Fruit fly (Drosophila melanogaster): Measurements from ENCODE around the gene dpr17.

Gene dpr17

DNA sequence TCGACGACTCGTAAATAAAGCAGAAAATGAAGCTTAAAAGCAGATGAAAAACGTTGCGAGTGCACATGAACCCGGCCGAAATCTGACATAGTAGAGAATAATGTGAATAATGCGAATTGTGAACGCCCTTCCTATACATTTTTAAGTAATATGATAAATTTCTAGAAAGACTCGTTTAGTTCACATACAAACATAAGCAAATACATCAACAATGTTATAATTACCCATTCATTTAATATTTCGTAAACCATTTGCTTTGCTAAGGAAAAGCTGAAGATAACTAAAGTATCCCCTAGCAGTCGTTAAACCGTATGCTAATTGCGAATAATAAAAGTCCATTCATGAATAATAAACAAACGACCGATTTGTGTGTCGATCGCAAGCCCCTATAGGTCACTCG, 11.1 kb upstream of the dpr17 start (continued):
- TF ChIP-seq row (GFP tag; IDR thresholded peaks at IDR 0.05): no peak; the same call in 2 of the 3 replicates
- peak; percentile 35 for TF ChIP-seq CoRest (tag; optimal IDR thresholded peaks at IDR 0.05)
- peak; percentile 15 for TF ChIP-seq gro (GFP tag; optimal IDR thresholded peaks at IDR 0.05)
- TF ChIP-seq chinmo (GFP tag; IDR thresholded peaks at IDR 0.05; ENCODE audit: partially characterized antibody): no peak
- TF ChIP-seq Dref (GFP tag; IDR thresholded peaks at IDR 0.05): no peak
- TF ChIP-seq inv (GFP tag; IDR thresholded peaks at IDR 0.05; ENCODE audit: partially characterized antibody): no peak
- TF ChIP-seq CG18262 (tag; optimal IDR thresholded peaks at IDR 0.05): no peak
- no peak for TF ChIP-seq CG4707 (GFP tag; optimal IDR thresholded peaks at IDR 0.05)
- peak; percentile 34 for TF ChIP-seq dmrt99B (tag; optimal IDR thresholded peaks at IDR 0.05)
- peak in 1 of 2 experiments; percentile 38 for TF ChIP-seq Hr78 (GFP tag; optimal IDR thresholded peaks at IDR 0.05)
- TF ChIP-seq eve (GFP tag; optimal IDR thresholded peaks at IDR 0.05): no peak
- TF ChIP-seq TFAM (GFP tag; optimal IDR thresholded peaks at IDR 0.05): no peak
- peak; percentile 42 for TF ChIP-seq sens (GFP tag)
- TF ChIP-seq slbo (GFP tag; IDR thresholded peaks at IDR 0.05): peak; percentile 41; the same call in 1 of the 2 replicates
- peak; percentile 12 for TF ChIP-seq CG4424 (GFP tag; optimal IDR thresholded peaks at IDR 0.05)
- no peak for TF ChIP-seq CG16779 (GFP tag; IDR thresholded peaks at IDR 0.05)
- no peak for TF ChIP-seq CG8478 (optimal IDR thresholded peaks at IDR 0.05)
- no peak for TF ChIP-seq Taf1 (GFP tag; IDR thresholded peaks at IDR 0.05)
- no peak for TF ChIP-seq NfI (GFP tag; optimal IDR thresholded peaks at IDR 0.05)

dm6 chr3R:12090549-12090948, 4.1 kb upstream of the dpr17 start, which contains the start of gene ATP8B:
Gene ATP8B, minus strand, starts transcription at chr3R:12090612.
- TF ChIP-seq Nf-YC (tag; optimal IDR thresholded peaks at IDR 0.05) (no peak), gro (GFP tag; optimal IDR thresholded peaks at IDR 0.05) (no peak), Dfd (GFP tag; optimal IDR thresholded peaks at IDR 0.05) (no peak), sens-2 (GFP tag; IDR thresholded peaks at IDR 0.05) (no peak), onecut (GFP tag; IDR thresholded peaks at IDR 0.05) (no peak), Jarid2 (GFP tag; optimal IDR thresholded peaks at IDR 0.05) (peak; percentile 70), Sox100B (GFP tag; optimal IDR thresholded peaks at IDR 0.05) (no peak), CG13123 (GFP tag; optimal IDR thresholded peaks at IDR 0.05) (no peak), Asciz (GFP tag; optimal IDR thresholded peaks at IDR 0.05) (no peak), CG6272 (GFP tag; IDR thresholded peaks at IDR 0.05) (no peak), caup (GFP tag; optimal IDR thresholded peaks at IDR 0.05; ENCODE audit: severe bottlenecking) (no peak), CG18764 (GFP tag; optimal IDR thresholded peaks at IDR 0.05) (no peak), Doc3 (GFP tag; IDR thresholded peaks at IDR 0.05; ENCODE audit: partially characterized antibody) (no peak), gce (GFP tag; IDR thresholded peaks at IDR 0.05) (no peak), sd (tag; optimal IDR thresholded peaks at IDR 0.05) (no peak), Adf1 (GFP tag; IDR thresholded peaks at IDR 0.05) (no peak), CTCF (GFP tag; optimal IDR thresholded peaks at IDR 0.05) (no peak), NC2β (GFP tag; optimal IDR thresholded peaks at IDR 0.05) (no peak), ken (GFP tag; IDR thresholded peaks at IDR 0.05) (no peak), Abd-B (GFP tag; optimal IDR thresholded peaks at IDR 0.05) (no peak), CG2712 (tag; optimal IDR thresholded peaks at IDR 0.05) (no peak), da (GFP tag; optimal IDR thresholded peaks at IDR 0.05) (no peak), CG4424 (GFP tag; optimal IDR thresholded peaks at IDR 0.05) (no peak), run (tag; optimal IDR thresholded peaks at IDR 0.05) (no peak), Pdp1 (GFP tag; optimal IDR thresholded peaks at IDR 0.05) (no peak), danr (GFP tag; IDR thresholded peaks at IDR 0.05) (no peak), gem (tag; optimal IDR thresholded peaks at IDR 0.05) (no peak), Camta (GFP tag; optimal IDR thresholded peaks at IDR 0.05) (no peak), CG3995 (GFP tag; optimal IDR thresholded peaks at IDR 0.05) (no peak), CG17186 (GFP tag; optimal IDR thresholded peaks at IDR 0.05) (no peak), Rfx (GFP tag; IDR thresholded peaks at IDR 0.05) (no peak), Fer1 (GFP tag; optimal IDR thresholded peaks at IDR 0.05) (no peak), CG18262 (tag; optimal IDR thresholded peaks at IDR 0.05) (no peak), rib (GFP tag; IDR thresholded peaks at IDR 0.05) (no peak), CG7839 (tag; optimal IDR thresholded peaks at IDR 0.05) (no peak), CrebB (tag; optimal IDR thresholded peaks at IDR 0.05) (no peak)

Measured in whole organism, embryonic.